Fruit fly (Drosophila melanogaster): ENCODE data around the gene Hmgcl.
A peak's percentile ranks its signal among the peaks of the same experiment; 100 is the strongest.

Hmgcl gene

DNA sequence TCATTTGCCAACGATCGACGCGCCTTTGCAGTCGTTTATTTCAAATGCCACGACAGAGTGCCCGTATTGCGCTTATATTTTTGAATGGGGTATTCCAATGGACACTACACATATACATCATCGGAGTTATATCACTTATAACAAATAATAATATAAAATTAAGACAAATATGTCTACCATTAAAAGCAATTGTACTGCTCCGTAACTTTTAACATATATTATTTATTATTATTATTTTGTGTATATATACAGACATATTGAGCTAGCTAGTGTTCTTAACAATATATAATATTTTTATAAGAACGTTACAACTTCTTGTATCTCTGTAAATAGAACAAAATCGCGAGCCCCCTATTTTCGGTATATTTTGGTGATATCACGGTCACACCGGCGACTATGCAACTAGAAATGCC, 3.9 kb downstream of the Hmgcl start, which contains the start of the genes sip2 and Coprox (continued):
- TF ChIP-seq CG8388 (GFP tag; optimal IDR thresholded peaks at IDR 0.05) (peak; percentile 59), CG8089 (GFP tag; optimal IDR thresholded peaks at IDR 0.05) (no peak), CG14050 (GFP tag; IDR thresholded peaks at IDR 0.05) (no peak), dmrt11E (tag; optimal IDR thresholded peaks at IDR 0.05) (peak; percentile 77), Dip3 (GFP tag; optimal IDR thresholded peaks at IDR 0.05) (no peak), Aef1 (GFP tag; IDR thresholded peaks at IDR 0.05) (peak; percentile 33; the same call in 1 of the 3 replicates), CG17359 (tag; optimal IDR thresholded peaks at IDR 0.05) (peak; percentile 68), Doc2 (GFP tag; IDR thresholded peaks at IDR 0.05) (no peak), NfI (GFP tag; optimal IDR thresholded peaks at IDR 0.05) (peak; percentile 18), gem (tag; optimal IDR thresholded peaks at IDR 0.05) (peak; percentile 87), sug (tag; optimal IDR thresholded peaks at IDR 0.05) (peak; percentile 78), CG11504 (tag; optimal IDR thresholded peaks at IDR 0.05) (no peak), D (optimal IDR thresholded peaks at IDR 0.05) (no peak), D (GFP tag; optimal IDR thresholded peaks at IDR 0.05) (no peak), CG10979 (tag; optimal IDR thresholded peaks at IDR 0.05) (peak; percentile 62), sd (tag; optimal IDR thresholded peaks at IDR 0.05) (no peak), hkb (optimal IDR thresholded peaks at IDR 0.05) (no peak), hkb (GFP tag; IDR thresholded peaks at IDR 0.05) (peak; percentile 45; the same call in 1 of the 2 replicates), CG8290 (GFP tag; optimal IDR thresholded peaks at IDR 0.05) (peak; percentile 42), CG8290 (tag; optimal IDR thresholded peaks at IDR 0.05) (no peak), bab2 (GFP tag; optimal IDR thresholded peaks at IDR 0.05) (peak; percentile 1), Hey (tag; optimal IDR thresholded peaks at IDR 0.05) (no peak), CG13424 (tag; optimal IDR thresholded peaks at IDR 0.05) (peak; percentile 84), ci (GFP tag; IDR thresholded peaks at IDR 0.05) (0 out of 3 replicates have a peak, but pooled peaks have one; percentile 45), BEAF-32 (GFP tag; optimal IDR thresholded peaks at IDR 0.05) (peak; percentile 35), ato (GFP tag; IDR thresholded peaks at IDR 0.05; ENCODE audit: partially characterized antibody) (no peak), CG15269 (tag; optimal IDR thresholded peaks at IDR 0.05) (no peak), CG13123 (GFP tag; optimal IDR thresholded peaks at IDR 0.05) (peak; percentile 21), run (tag; optimal IDR thresholded peaks at IDR 0.05) (peak; percentile 7), kay (GFP tag; optimal IDR thresholded peaks at IDR 0.05) (peak; percentile 31), HHEX (GFP tag; optimal IDR thresholded peaks at IDR 0.05) (peak; percentile 29), CG14667 (GFP tag; IDR thresholded peaks at IDR 0.05) (0 out of 2 replicates have a peak, but pooled peaks have one; percentile 14), Deaf1 (tag; optimal IDR thresholded peaks at IDR 0.05) (no peak), Hmr (GFP tag; optimal IDR thresholded peaks at IDR 0.05) (no peak), Taf1 (GFP tag; IDR thresholded peaks at IDR 0.05) (no peak), CG17328 (GFP tag; IDR thresholded peaks at IDR 0.05) (0 out of 2 replicates have a peak, but pooled peaks have one; percentile 24), tgo (GFP tag; IDR thresholded peaks at IDR 0.05) (peak; percentile 58; the same call in 2 of the 3 replicates), dati (GFP tag; IDR thresholded peaks at IDR 0.05) (no peak), exex (tag; optimal IDR thresholded peaks at IDR 0.05) (no peak), yki (optimal IDR thresholded peaks at IDR 0.05) (no peak), CG8359 (GFP tag; optimal IDR thresholded peaks at IDR 0.05; ENCODE audit: borderline replicate concordance) (no peak)

DNA sequence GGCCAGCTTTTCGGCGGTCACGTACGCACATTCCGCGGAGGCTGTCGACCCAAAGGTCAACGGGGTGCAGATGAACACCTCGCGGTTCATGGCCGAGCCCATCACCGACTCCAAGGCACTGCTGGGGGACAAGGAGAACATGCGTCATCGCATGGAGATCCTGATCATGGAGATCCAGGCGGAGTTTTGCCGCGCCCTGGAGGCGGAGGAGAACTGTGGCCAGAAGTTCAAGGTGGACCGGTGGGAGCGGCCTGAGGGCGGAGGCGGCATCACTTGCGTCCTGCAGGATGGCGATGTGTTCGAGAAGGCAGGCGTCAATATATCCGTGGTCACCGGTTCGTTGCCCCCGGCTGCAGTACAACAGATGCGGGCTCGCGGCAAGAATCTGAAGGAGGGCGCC, 4.5 kb downstream of the Hmgcl start:
- peak; percentile 39 for TF ChIP-seq Med (GFP tag)
- TF ChIP-seq sens (GFP tag): peak; percentile 1
- peak; percentile 18; the same call in 1 of the 2 replicates for TF ChIP-seq nerfin-2 (GFP tag; IDR thresholded peaks at IDR 0.05; ENCODE audit: partially characterized antibody)
- TF ChIP-seq Doc3 (GFP tag; IDR thresholded peaks at IDR 0.05; ENCODE audit: partially characterized antibody): 0 out of 3 replicates have a peak, but pooled peaks have one; percentile 10
- TF ChIP-seq MESR4 (GFP tag; optimal IDR thresholded peaks at IDR 0.05): peak; percentile 28
- TF ChIP-seq Ets65A (GFP tag): peak; percentile 82
- TF ChIP-seq Eip74EF (GFP tag; optimal IDR thresholded peaks at IDR 0.05): no peak
- 0 out of 2 replicates have a peak, but pooled peaks have one; percentile 54 for TF ChIP-seq CG42726 (GFP tag; IDR thresholded peaks at IDR 0.05; ENCODE audit: partially characterized antibody)
- TF ChIP-seq CG8478 (optimal IDR thresholded peaks at IDR 0.05): no peak
